ENCODE assay signal across 3 fruit fly cellular contexts in genomic region chr3L:16203236-16203635, dm6.
TF ChIP-seq lines count a peak whose summit lies in the region.

No protein-coding gene starts in this region.

TF ChIP-seq in whole organism, embryonic, 481 proteins besides CTCF, POLR2A, EP300 and RAD21 (continued from another document and continues in another):
- peak; percentile 53 for TF ChIP-seq CG31441 (GFP tag; IDR thresholded peaks at IDR 0.05; lab: Robert Waterston, UW)
- peak; percentile 80 for TF ChIP-seq CG14050 (GFP tag; IDR thresholded peaks at IDR 0.05; lab: Robert Waterston, UW)
- TF ChIP-seq sim (GFP tag; IDR thresholded peaks at IDR 0.05; lab: Robert Waterston, UW) = no peak
- TF ChIP-seq CG1832 (GFP tag; optimal IDR thresholded peaks at IDR 0.05; lab: Kevin White, UChicago) = no peak
- peak in 1 of 2 experiments; percentile 58 for TF ChIP-seq Eip74EF (GFP tag; optimal IDR thresholded peaks at IDR 0.05; lab: Kevin White, UChicago)
- peak; percentile 52; the same call in 1 of the 2 replicates for TF ChIP-seq wor (GFP tag; IDR thresholded peaks at IDR 0.05; lab: Robert Waterston, UW)
- peak; percentile 81 for TF ChIP-seq unpg (GFP tag; optimal IDR thresholded peaks at IDR 0.05; lab: Kevin White, UChicago)
- peak; percentile 30 for TF ChIP-seq corto (GFP tag; optimal IDR thresholded peaks at IDR 0.05; lab: Kevin White, UChicago)
- peak; percentile 88 for TF ChIP-seq CG14014 (GFP tag; IDR thresholded peaks at IDR 0.05; lab: Robert Waterston, UW)
- peak; percentile 88 for TF ChIP-seq caup (GFP tag; optimal IDR thresholded peaks at IDR 0.05; lab: Kevin White, UChicago; ENCODE audit: severe bottlenecking)
- peak; percentile 63 for TF ChIP-seq pum (GFP tag; optimal IDR thresholded peaks at IDR 0.05; lab: Kevin White, UChicago)
- peak; percentile 16 for TF ChIP-seq gcm (GFP tag; optimal IDR thresholded peaks at IDR 0.05; lab: Kevin White, UChicago)
- TF ChIP-seq pros (GFP tag; optimal IDR thresholded peaks at IDR 0.05; lab: Kevin White, UChicago) = no peak
- no peak for TF ChIP-seq stwl (tag; optimal IDR thresholded peaks at IDR 0.05; lab: Kevin White, UChicago)
- peak; percentile 65 for TF ChIP-seq repo (GFP tag; optimal IDR thresholded peaks at IDR 0.05; lab: Kevin White, UChicago)
- TF ChIP-seq CG9817 (tag; optimal IDR thresholded peaks at IDR 0.05; lab: Kevin White, UChicago) = peak; percentile 80
- TF ChIP-seq CG17186 (GFP tag; optimal IDR thresholded peaks at IDR 0.05; lab: Kevin White, UChicago) = no peak
- TF ChIP-seq Nf-YB (GFP tag; optimal IDR thresholded peaks at IDR 0.05; lab: Kevin White, UChicago) = peak; percentile 24
- TF ChIP-seq oc (tag; optimal IDR thresholded peaks at IDR 0.05; lab: Kevin White, UChicago) = peak; percentile 16
- peak; percentile 76 for TF ChIP-seq CG17385 (GFP tag; optimal IDR thresholded peaks at IDR 0.05; lab: Kevin White, UChicago)
- no peak for TF ChIP-seq hth (optimal IDR thresholded peaks at IDR 0.05; lab: Kevin White, UChicago)
- peak; percentile 41 for TF ChIP-seq Jarid2 (GFP tag; optimal IDR thresholded peaks at IDR 0.05; lab: Kevin White, UChicago)
- TF ChIP-seq pan (optimal IDR thresholded peaks at IDR 0.05; lab: Kevin White, UChicago) = no peak
- peak in 1 of 2 experiments; percentile 89 for TF ChIP-seq pan (GFP tag; optimal IDR thresholded peaks at IDR 0.05 in 1 of 2, IDR thresholded peaks at IDR 0.05 in 1 of 2)
- TF ChIP-seq Taf1 (GFP tag; IDR thresholded peaks at IDR 0.05; lab: Robert Waterston, UW) = peak; percentile 79
- TF ChIP-seq fu2 (GFP tag; optimal IDR thresholded peaks at IDR 0.05; lab: Kevin White, UChicago) = peak; percentile 70
- TF ChIP-seq tna (GFP tag; IDR thresholded peaks at IDR 0.05; lab: Robert Waterston, UW; ENCODE audit: partially characterized antibody) = no peak
- no peak for TF ChIP-seq twi (tag; optimal IDR thresholded peaks at IDR 0.05; lab: Kevin White, UChicago)
- TF ChIP-seq Antp (GFP tag; optimal IDR thresholded peaks at IDR 0.05; lab: Kevin White, UChicago) = peak; percentile 87
- TF ChIP-seq tx (GFP tag; optimal IDR thresholded peaks at IDR 0.05; lab: Kevin White, UChicago) = peak; percentile 59
- TF ChIP-seq fd96Cb (tag; optimal IDR thresholded peaks at IDR 0.05; lab: Kevin White, UChicago) = peak; percentile 68
- peak; percentile 27 for TF ChIP-seq Six4 (GFP tag; optimal IDR thresholded peaks at IDR 0.05; lab: Kevin White, UChicago)
- no peak for TF ChIP-seq Sry-β (GFP tag; optimal IDR thresholded peaks at IDR 0.05; lab: Kevin White, UChicago)
- peak; percentile 90 for TF ChIP-seq CG7839 (tag; optimal IDR thresholded peaks at IDR 0.05; lab: Kevin White, UChicago)
- TF ChIP-seq yki (optimal IDR thresholded peaks at IDR 0.05; lab: Kevin White, UChicago) = no peak
- TF ChIP-seq CG16815 (GFP tag; optimal IDR thresholded peaks at IDR 0.05; lab: Kevin White, UChicago) = peak; percentile 68
- peak; percentile 53 for TF ChIP-seq CG18262 (tag; optimal IDR thresholded peaks at IDR 0.05; lab: Kevin White, UChicago)
- TF ChIP-seq Chrac-16 (GFP tag; optimal IDR thresholded peaks at IDR 0.05; lab: Kevin White, UChicago) = peak; percentile 61
- TF ChIP-seq Drgx (GFP tag; IDR thresholded peaks at IDR 0.05; lab: Robert Waterston, UW) = peak; percentile 47
- peak; percentile 66 for TF ChIP-seq CG33213 (GFP tag; optimal IDR thresholded peaks at IDR 0.05; lab: Kevin White, UChicago)
- TF ChIP-seq ham (GFP tag; IDR thresholded peaks at IDR 0.05; lab: Robert Waterston, UW) = peak; percentile 67; the same call in 1 of the 2 replicates
- TF ChIP-seq HmgZ (tag; optimal IDR thresholded peaks at IDR 0.05; lab: Kevin White, UChicago) = peak; percentile 71
- no peak for TF ChIP-seq sna (GFP tag; IDR thresholded peaks at IDR 0.05; lab: Robert Waterston, UW; ENCODE audit: partially characterized antibody)

TF ChIP-seq in whole organism, prepupa, 60 proteins besides CTCF, POLR2A, EP300 and RAD21 (continued from another document):
- TF ChIP-seq CG6808 (GFP tag; optimal IDR thresholded peaks at IDR 0.05; lab: Kevin White, UChicago) (peak; percentile 64), Sox15 (GFP tag; optimal IDR thresholded peaks at IDR 0.05; lab: Kevin White, UChicago) (peak; percentile 63), CG4318 (GFP tag; optimal IDR thresholded peaks at IDR 0.05; lab: Kevin White, UChicago) (no peak), fkh (GFP tag; optimal IDR thresholded peaks at IDR 0.05; lab: Kevin White, UChicago) (peak; percentile 9), Sox14 (GFP tag; optimal IDR thresholded peaks at IDR 0.05; lab: Kevin White, UChicago) (peak; percentile 82), CG6163 (GFP tag; IDR thresholded peaks at IDR 0.05; lab: Robert Waterston, UW) (peak; percentile 74), Blimp-1 (GFP tag; optimal IDR thresholded peaks at IDR 0.05; lab: Kevin White, UChicago) (peak; percentile 61), CG34406 (GFP tag; optimal IDR thresholded peaks at IDR 0.05; lab: Kevin White, UChicago) (peak; percentile 45), cyc (GFP tag; optimal IDR thresholded peaks at IDR 0.05; lab: Kevin White, UChicago) (peak; percentile 86), Gug (GFP tag; IDR thresholded peaks at IDR 0.05; lab: Robert Waterston, UW) (peak; percentile 54), CG10669 (GFP tag; optimal IDR thresholded peaks at IDR 0.05; lab: Kevin White, UChicago) (peak; percentile 76), Met (GFP tag; optimal IDR thresholded peaks at IDR 0.05; lab: Kevin White, UChicago) (peak; percentile 83), CG3032 (tag; optimal IDR thresholded peaks at IDR 0.05; lab: Kevin White, UChicago) (peak; percentile 62), Ets21C (GFP tag; optimal IDR thresholded peaks at IDR 0.05; lab: Kevin White, UChicago) (peak; percentile 81), CG31627 (GFP tag; optimal IDR thresholded peaks at IDR 0.05; lab: Kevin White, UChicago) (peak; percentile 83), ss (GFP tag; optimal IDR thresholded peaks at IDR 0.05; lab: Kevin White, UChicago) (peak in 1 of 2 experiments; percentile 10), fd85E (GFP tag; optimal IDR thresholded peaks at IDR 0.05; lab: Kevin White, UChicago) (no peak), CG3919 (GFP tag; optimal IDR thresholded peaks at IDR 0.05; lab: Kevin White, UChicago) (peak; percentile 77), vri (GFP tag; optimal IDR thresholded peaks at IDR 0.05; lab: Kevin White, UChicago) (peak; percentile 85), CG8319 (GFP tag; optimal IDR thresholded peaks at IDR 0.05; lab: Kevin White, UChicago) (peak; percentile 58), CG6276 (GFP tag; optimal IDR thresholded peaks at IDR 0.05; lab: Kevin White, UChicago) (peak; percentile 10), CG9139 (GFP tag; optimal IDR thresholded peaks at IDR 0.05; lab: Kevin White, UChicago) (no peak), Eip75B (GFP tag; optimal IDR thresholded peaks at IDR 0.05; lab: Kevin White, UChicago) (peak; percentile 52), Lpt (GFP tag; optimal IDR thresholded peaks at IDR 0.05; lab: Kevin White, UChicago) (peak; percentile 47), CG6792 (GFP tag; optimal IDR thresholded peaks at IDR 0.05; lab: Kevin White, UChicago) (peak; percentile 69), salr (GFP tag; optimal IDR thresholded peaks at IDR 0.05; lab: Kevin White, UChicago) (peak; percentile 52 to 54), net (GFP tag; optimal IDR thresholded peaks at IDR 0.05; lab: Kevin White, UChicago) (peak; percentile 64), achi (GFP tag; optimal IDR thresholded peaks at IDR 0.05; lab: Kevin White, UChicago) (peak; percentile 59), OdsH (GFP tag; optimal IDR thresholded peaks at IDR 0.05; lab: Kevin White, UChicago) (peak; percentile 79), CG11294 (GFP tag; IDR thresholded peaks at IDR 0.05; lab: Robert Waterston, UW) (peak; percentile 70; the same call in 1 of the 2 replicates), acj6 (GFP tag; optimal IDR thresholded peaks at IDR 0.05; lab: Kevin White, UChicago) (peak; percentile 77), CG11762 (GFP tag; optimal IDR thresholded peaks at IDR 0.05; lab: Kevin White, UChicago; ENCODE audit: insufficient read depth) (peak; percentile 38), Hr39 (GFP tag; optimal IDR thresholded peaks at IDR 0.05; lab: Kevin White, UChicago) (peak; percentile 89), Ets96B (tag; optimal IDR thresholded peaks at IDR 0.05; lab: Kevin White, UChicago) (peak; percentile 72), topi (GFP tag; optimal IDR thresholded peaks at IDR 0.05; lab: Kevin White, UChicago) (peak; percentile 83), CG7368 (GFP tag; optimal IDR thresholded peaks at IDR 0.05; lab: Kevin White, UChicago) (peak; percentile 58), CG32006 (GFP tag; optimal IDR thresholded peaks at IDR 0.05; lab: Kevin White, UChicago) (peak; percentile 62), fd59A (GFP tag; optimal IDR thresholded peaks at IDR 0.05; lab: Kevin White, UChicago) (peak; percentile 74)

TF ChIP-seq in whole organism, wandering third instar larva, 38 proteins besides CTCF, POLR2A, EP300 and RAD21 (continued from another document):
- TF ChIP-seq ey (GFP tag; optimal IDR thresholded peaks at IDR 0.05; lab: Kevin White, UChicago) (peak; percentile 90), br (GFP tag; optimal IDR thresholded peaks at IDR 0.05; lab: Kevin White, UChicago) (peak; percentile 90), Dfd (GFP tag; optimal IDR thresholded peaks at IDR 0.05; lab: Kevin White, UChicago) (no peak), Rel (GFP tag; optimal IDR thresholded peaks at IDR 0.05; lab: Kevin White, UChicago) (no peak), Rel (tag; optimal IDR thresholded peaks at IDR 0.05; lab: Kevin White, UChicago) (no peak), dsf (GFP tag; optimal IDR thresholded peaks at IDR 0.05; lab: Kevin White, UChicago; ENCODE audit: borderline replicate concordance) (no peak), HLH106 (tag; optimal IDR thresholded peaks at IDR 0.05; lab: Kevin White, UChicago) (peak; percentile 77), dmrt93B (GFP tag; optimal IDR thresholded peaks at IDR 0.05; lab: Kevin White, UChicago) (peak; percentile 71), sv (GFP tag; optimal IDR thresholded peaks at IDR 0.05; lab: Kevin White, UChicago) (peak; percentile 41), Hr83 (GFP tag; optimal IDR thresholded peaks at IDR 0.05; lab: Kevin White, UChicago; ENCODE audit: poor library complexity, severe bottlenecking) (peak; percentile 48)
TF ChIP-seq in whole organism, wandering third instar larva: peak in this region for 22.
